Fruit fly (Drosophila melanogaster): ENCODE data around the gene Osi19.

The Osi19 gene

dm6 chr3R:6381784-6382183 is 46.6 kb downstream of the Osi19 start:
- TF ChIP-seq Dif (GFP tag; optimal IDR thresholded peaks at IDR 0.05; ENCODE audit: partially characterized antibody) (no peak), Mio (GFP tag; optimal IDR thresholded peaks at IDR 0.05) (no peak), Hr83 (GFP tag; optimal IDR thresholded peaks at IDR 0.05; ENCODE audit: poor library complexity, severe bottlenecking) (no peak), usp (GFP tag; optimal IDR thresholded peaks at IDR 0.05) (no peak), Abd-B (GFP tag; optimal IDR thresholded peaks at IDR 0.05) (no peak), GATAd (GFP tag; optimal IDR thresholded peaks at IDR 0.05) (no peak), Sp1 (GFP tag; optimal IDR thresholded peaks at IDR 0.05) (no peak), Myc (optimal IDR thresholded peaks at IDR 0.05) (no peak), br (GFP tag; optimal IDR thresholded peaks at IDR 0.05) (no peak), dl (GFP tag; optimal IDR thresholded peaks at IDR 0.05; ENCODE audit: insufficient read depth in 1 of 2, partially characterized antibody in 2 of 2) (no peak), foxo (GFP tag; optimal IDR thresholded peaks at IDR 0.05) (no peak), psq (GFP tag; optimal IDR thresholded peaks at IDR 0.05) (no peak), rgr (GFP tag; optimal IDR thresholded peaks at IDR 0.05) (no peak), pan (optimal IDR thresholded peaks at IDR 0.05) (no peak), CG9705 (GFP tag; optimal IDR thresholded peaks at IDR 0.05) (no peak)

- TF ChIP-seq sage (GFP tag; optimal IDR thresholded peaks at IDR 0.05) (peak; percentile 17), pan (optimal IDR thresholded peaks at IDR 0.05) (no peak), Jra (GFP tag; optimal IDR thresholded peaks at IDR 0.05) (peak; percentile 51), Hr83 (GFP tag; optimal IDR thresholded peaks at IDR 0.05; ENCODE audit: poor library complexity, severe bottlenecking) (peak; percentile 14), h (GFP tag; optimal IDR thresholded peaks at IDR 0.05) (peak; percentile 28), dsf (GFP tag; optimal IDR thresholded peaks at IDR 0.05; ENCODE audit: borderline replicate concordance) (no peak), N (GFP tag; optimal IDR thresholded peaks at IDR 0.05) (peak; percentile 51), foxo (GFP tag; optimal IDR thresholded peaks at IDR 0.05) (no peak), rgr (GFP tag; optimal IDR thresholded peaks at IDR 0.05) (peak; percentile 11)
Observed at dm6 chr3R:6382733-6383465, 47.7 kb downstream of the Osi19 start, which contains the start of gene gzl. gzl (plus strand) TSS chr3R:6382914.

dm6 chr3R:6383466-6383769 is 48.3 kb downstream of the Osi19 start:
- TF ChIP-seq foxo (GFP tag; optimal IDR thresholded peaks at IDR 0.05) = no peak
- TF ChIP-seq Myc (optimal IDR thresholded peaks at IDR 0.05) = no peak
- no peak for TF ChIP-seq Jra (GFP tag; optimal IDR thresholded peaks at IDR 0.05)
- TF ChIP-seq Dfd (GFP tag; optimal IDR thresholded peaks at IDR 0.05) = no peak
- no peak for TF ChIP-seq Rel (GFP tag; optimal IDR thresholded peaks at IDR 0.05)
- no peak for TF ChIP-seq Rel (tag; optimal IDR thresholded peaks at IDR 0.05)
- no peak for TF ChIP-seq rgr (GFP tag; optimal IDR thresholded peaks at IDR 0.05)
- TF ChIP-seq br (GFP tag; optimal IDR thresholded peaks at IDR 0.05) = no peak
- no peak for TF ChIP-seq brk (GFP tag; optimal IDR thresholded peaks at IDR 0.05)
- TF ChIP-seq HLH106 (tag; optimal IDR thresholded peaks at IDR 0.05) = no peak
- no peak for TF ChIP-seq fru (GFP tag; optimal IDR thresholded peaks at IDR 0.05)
- TF ChIP-seq Mio (GFP tag; optimal IDR thresholded peaks at IDR 0.05) = no peak
- TF ChIP-seq CrebA (GFP tag; optimal IDR thresholded peaks at IDR 0.05; ENCODE audit: borderline replicate concordance) = no peak
- no peak for TF ChIP-seq OdsH (GFP tag; optimal IDR thresholded peaks at IDR 0.05)
- no peak for TF ChIP-seq Vsx2 (GFP tag; optimal IDR thresholded peaks at IDR 0.05; ENCODE audit: partially characterized antibody)
- no peak for TF ChIP-seq Dif (GFP tag; optimal IDR thresholded peaks at IDR 0.05; ENCODE audit: partially characterized antibody)
- no peak for TF ChIP-seq dl (GFP tag; optimal IDR thresholded peaks at IDR 0.05; ENCODE audit: insufficient read depth in 1 of 2, partially characterized antibody in 2 of 2)
- no peak for TF ChIP-seq sv (GFP tag; optimal IDR thresholded peaks at IDR 0.05)

Measured in whole organism, wandering third instar larva.